ENCODE assay signal across 5 fruit fly cellular contexts in the genomic region with DNA sequence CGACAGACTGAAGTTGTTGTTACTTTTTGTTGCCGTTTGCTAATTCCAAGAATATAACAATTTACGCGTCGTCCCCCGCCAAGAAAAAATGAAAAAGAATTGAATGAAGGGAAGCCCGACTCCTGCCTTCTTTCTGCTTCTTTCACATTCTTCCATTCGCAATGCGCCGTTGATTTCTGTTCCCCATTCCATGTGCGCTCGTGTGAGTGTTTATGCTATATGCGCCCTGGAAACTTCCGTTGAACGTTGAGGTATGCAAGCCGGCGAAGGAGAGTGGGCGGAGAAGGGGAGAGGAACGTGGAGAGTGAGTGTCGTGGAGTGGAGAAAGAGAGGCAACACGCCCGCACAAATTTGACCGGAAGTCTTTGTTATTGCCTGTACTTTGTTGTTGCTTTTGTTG.
TF ChIP-seq lines count a peak whose summit lies in the region.

No protein-coding gene starts in this region.

- no peak for TF ChIP-seq CTCF in whole organism, embryonic (GFP tag; optimal IDR thresholded peaks at IDR 0.05; lab: Kevin White, UChicago)

TF ChIP-seq in whole organism, adult, 20 proteins besides CTCF, POLR2A, EP300 and RAD21:
- TF ChIP-seq CG33017 (tag; optimal IDR thresholded peaks at IDR 0.05; lab: Kevin White, UChicago) (no peak), tj (GFP tag; optimal IDR thresholded peaks at IDR 0.05; lab: Kevin White, UChicago) (no peak), pad (GFP tag; optimal IDR thresholded peaks at IDR 0.05; lab: Kevin White, UChicago) (peak; percentile 98), Clk (GFP tag; optimal IDR thresholded peaks at IDR 0.05; lab: Kevin White, UChicago) (no peak)

TF ChIP-seq in whole organism, embryonic, 481 proteins besides CTCF, POLR2A, EP300 and RAD21 (continues in another document):
- 0 out of 4 replicates have a peak, but pooled peaks have one; percentile 55 for TF ChIP-seq chinmo (GFP tag; IDR thresholded peaks at IDR 0.05; lab: Robert Waterston, UW; ENCODE audit: partially characterized antibody)
- no peak for TF ChIP-seq jing (GFP tag; optimal IDR thresholded peaks at IDR 0.05; lab: Kevin White, UChicago)
- TF ChIP-seq CG14667 (GFP tag; IDR thresholded peaks at IDR 0.05; lab: Robert Waterston, UW) = no peak
- no peak for TF ChIP-seq CG15696 (tag; optimal IDR thresholded peaks at IDR 0.05; lab: Kevin White, UChicago)
- TF ChIP-seq CG4424 (GFP tag; optimal IDR thresholded peaks at IDR 0.05; lab: Kevin White, UChicago) = no peak
- TF ChIP-seq CG12299 (tag; optimal IDR thresholded peaks at IDR 0.05; lab: Kevin White, UChicago) = no peak
- TF ChIP-seq Med (GFP tag; lab: Kevin White, UChicago) = peak; percentile 36
- TF ChIP-seq cg (GFP tag; optimal IDR thresholded peaks at IDR 0.05; lab: Kevin White, UChicago) = peak; percentile 18
- no peak for TF ChIP-seq otp (GFP tag; IDR thresholded peaks at IDR 0.05; lab: Robert Waterston, UW)
- peak; percentile 1 for TF ChIP-seq pros (GFP tag; optimal IDR thresholded peaks at IDR 0.05; lab: Kevin White, UChicago)
- TF ChIP-seq Antp (GFP tag; optimal IDR thresholded peaks at IDR 0.05; lab: Kevin White, UChicago) = no peak
- TF ChIP-seq CG31441 (GFP tag; IDR thresholded peaks at IDR 0.05; lab: Robert Waterston, UW) = no peak
- no peak for TF ChIP-seq ci (GFP tag; IDR thresholded peaks at IDR 0.05; lab: Robert Waterston, UW)
- TF ChIP-seq ase (GFP tag; IDR thresholded peaks at IDR 0.05; lab: Robert Waterston, UW) = no peak
- peak; percentile 88 for TF ChIP-seq aop (GFP tag; IDR thresholded peaks at IDR 0.05; lab: Robert Waterston, UW)
- 0 out of 2 replicates have a peak, but pooled peaks have one; percentile 24 for TF ChIP-seq CG4360 (GFP tag; IDR thresholded peaks at IDR 0.05; lab: Robert Waterston, UW)
- TF ChIP-seq nerfin-1 (tag; optimal IDR thresholded peaks at IDR 0.05; lab: Kevin White, UChicago) = peak; percentile 30
- TF ChIP-seq CG32767 (GFP tag; IDR thresholded peaks at IDR 0.05; lab: Robert Waterston, UW) = no peak
- no peak for TF ChIP-seq Xbp1 (GFP tag; optimal IDR thresholded peaks at IDR 0.05; lab: Kevin White, UChicago)
- peak; percentile 63 for TF ChIP-seq gcm (GFP tag; optimal IDR thresholded peaks at IDR 0.05; lab: Kevin White, UChicago)

TF ChIP-seq in whole organism, prepupa, 60 proteins besides CTCF, POLR2A, EP300 and RAD21:
- TF ChIP-seq CG16779 (tag; optimal IDR thresholded peaks at IDR 0.05; lab: Kevin White, UChicago) (peak; percentile 28), CG6163 (GFP tag; IDR thresholded peaks at IDR 0.05; lab: Robert Waterston, UW) (peak; percentile 73), CG31627 (GFP tag; optimal IDR thresholded peaks at IDR 0.05; lab: Kevin White, UChicago) (no peak), CG8319 (GFP tag; optimal IDR thresholded peaks at IDR 0.05; lab: Kevin White, UChicago) (no peak), CG6276 (GFP tag; optimal IDR thresholded peaks at IDR 0.05; lab: Kevin White, UChicago) (peak; percentile 5), lz (GFP tag; optimal IDR thresholded peaks at IDR 0.05; lab: Kevin White, UChicago) (no peak), fkh (GFP tag; optimal IDR thresholded peaks at IDR 0.05; lab: Kevin White, UChicago) (no peak), salr (GFP tag; optimal IDR thresholded peaks at IDR 0.05; lab: Kevin White, UChicago) (no peak), Sox102F (GFP tag; optimal IDR thresholded peaks at IDR 0.05; lab: Kevin White, UChicago) (peak; percentile 4), CG9139 (GFP tag; optimal IDR thresholded peaks at IDR 0.05; lab: Kevin White, UChicago) (no peak), dsx (GFP tag; optimal IDR thresholded peaks at IDR 0.05; lab: Kevin White, UChicago; ENCODE audit: poor library complexity, severe bottlenecking) (peak; percentile 22), Hr39 (GFP tag; optimal IDR thresholded peaks at IDR 0.05; lab: Kevin White, UChicago) (no peak), fd59A (GFP tag; optimal IDR thresholded peaks at IDR 0.05; lab: Kevin White, UChicago) (no peak), CG4318 (GFP tag; optimal IDR thresholded peaks at IDR 0.05; lab: Kevin White, UChicago) (no peak), Eip75B (GFP tag; optimal IDR thresholded peaks at IDR 0.05; lab: Kevin White, UChicago) (no peak), CG6854 (GFP tag; optimal IDR thresholded peaks at IDR 0.05; lab: Kevin White, UChicago) (peak; percentile 23), Lpt (GFP tag; optimal IDR thresholded peaks at IDR 0.05; lab: Kevin White, UChicago) (peak; percentile 23), Smox (GFP tag; optimal IDR thresholded peaks at IDR 0.05; lab: Kevin White, UChicago) (peak; percentile 8), CG6808 (GFP tag; optimal IDR thresholded peaks at IDR 0.05; lab: Kevin White, UChicago) (peak; percentile 10), ss (GFP tag; optimal IDR thresholded peaks at IDR 0.05; lab: Kevin White, UChicago) (peak; percentile 36 to 40), CG32006 (GFP tag; optimal IDR thresholded peaks at IDR 0.05; lab: Kevin White, UChicago) (no peak), CG3032 (tag; optimal IDR thresholded peaks at IDR 0.05; lab: Kevin White, UChicago) (no peak)
TF ChIP-seq in whole organism, prepupa: peak in this region for 10.

TF ChIP-seq in whole organism, pupa, 21 proteins besides CTCF, POLR2A, EP300 and RAD21:
- TF ChIP-seq CG12605 (GFP tag; IDR thresholded peaks at IDR 0.05; lab: Robert Waterston, UW) (0 out of 2 replicates have a peak, but pooled peaks have one; percentile 15), CG9948 (tag; optimal IDR thresholded peaks at IDR 0.05; lab: Kevin White, UChicago) (no peak), Pif1B (GFP tag; optimal IDR thresholded peaks at IDR 0.05; lab: Kevin White, UChicago) (no peak), CG13204 (GFP tag; optimal IDR thresholded peaks at IDR 0.05; lab: Kevin White, UChicago) (peak; percentile 72), CG8159 (tag; optimal IDR thresholded peaks at IDR 0.05; lab: Kevin White, UChicago) (no peak), fd96Ca (GFP tag; IDR thresholded peaks at IDR 0.05; lab: Robert Waterston, UW) (peak; percentile 48; the same call in 1 of the 3 replicates), Pif1A (GFP tag; optimal IDR thresholded peaks at IDR 0.05; lab: Kevin White, UChicago) (no peak), CG34367 (tag; optimal IDR thresholded peaks at IDR 0.05; lab: Kevin White, UChicago) (no peak), rn (GFP tag; IDR thresholded peaks at IDR 0.05; lab: Robert Waterston, UW) (no peak), EcR (GFP tag; optimal IDR thresholded peaks at IDR 0.05; lab: Kevin White, UChicago) (peak; percentile 55), CG17806 (tag; optimal IDR thresholded peaks at IDR 0.05; lab: Kevin White, UChicago) (no peak), CG4496 (GFP tag; IDR thresholded peaks at IDR 0.05; lab: Robert Waterston, UW) (peak; percentile 16; the same call in 1 of the 3 replicates), Snoo (tag; optimal IDR thresholded peaks at IDR 0.05; lab: Kevin White, UChicago) (no peak), CG8301 (tag; optimal IDR thresholded peaks at IDR 0.05; lab: Kevin White, UChicago) (no peak), CG14655 (GFP tag; optimal IDR thresholded peaks at IDR 0.05; lab: Kevin White, UChicago) (no peak), D1 (tag; optimal IDR thresholded peaks at IDR 0.05; lab: Kevin White, UChicago) (no peak), gl (tag; optimal IDR thresholded peaks at IDR 0.05; lab: Kevin White, UChicago) (peak; percentile 69), CG10348 (GFP tag; IDR thresholded peaks at IDR 0.05; lab: Robert Waterston, UW) (no peak), CG32121 (GFP tag; IDR thresholded peaks at IDR 0.05; lab: Robert Waterston, UW) (no peak)

TF ChIP-seq in whole organism, wandering third instar larva, 38 proteins besides CTCF, POLR2A, EP300 and RAD21 (continues in another document):
- TF ChIP-seq HLH106 (tag; optimal IDR thresholded peaks at IDR 0.05; lab: Kevin White, UChicago) (no peak), dl (GFP tag; optimal IDR thresholded peaks at IDR 0.05; lab: Kevin White, UChicago; ENCODE audit: insufficient read depth in 1 of 2, partially characterized antibody in 2 of 2) (no peak), sage (GFP tag; optimal IDR thresholded peaks at IDR 0.05; lab: Kevin White, UChicago) (no peak), Hnf4 (GFP tag; optimal IDR thresholded peaks at IDR 0.05; lab: Kevin White, UChicago) (no peak), Hr83 (GFP tag; optimal IDR thresholded peaks at IDR 0.05; lab: Kevin White, UChicago; ENCODE audit: poor library complexity, severe bottlenecking) (no peak), Dfd (GFP tag; optimal IDR thresholded peaks at IDR 0.05; lab: Kevin White, UChicago) (no peak), woc (GFP tag; optimal IDR thresholded peaks at IDR 0.05; lab: Kevin White, UChicago) (no peak), Rel (GFP tag; optimal IDR thresholded peaks at IDR 0.05; lab: Kevin White, UChicago) (no peak), Rel (tag; optimal IDR thresholded peaks at IDR 0.05; lab: Kevin White, UChicago) (peak; percentile 17), dsf (GFP tag; optimal IDR thresholded peaks at IDR 0.05; lab: Kevin White, UChicago; ENCODE audit: borderline replicate concordance) (no peak), fru (GFP tag; optimal IDR thresholded peaks at IDR 0.05; lab: Kevin White, UChicago) (peak; percentile 41), Dif (GFP tag; optimal IDR thresholded peaks at IDR 0.05; lab: Kevin White, UChicago; ENCODE audit: partially characterized antibody) (peak; percentile 38), GATAd (GFP tag; optimal IDR thresholded peaks at IDR 0.05; lab: Kevin White, UChicago) (no peak), CrebA (GFP tag; optimal IDR thresholded peaks at IDR 0.05; lab: Kevin White, UChicago; ENCODE audit: borderline replicate concordance) (no peak), Jra (GFP tag; optimal IDR thresholded peaks at IDR 0.05; lab: Kevin White, UChicago) (no peak), OdsH (GFP tag; optimal IDR thresholded peaks at IDR 0.05; lab: Kevin White, UChicago) (no peak), lola (GFP tag; optimal IDR thresholded peaks at IDR 0.05; lab: Kevin White, UChicago) (no peak), psq (GFP tag; optimal IDR thresholded peaks at IDR 0.05; lab: Kevin White, UChicago) (peak; percentile 93), Vsx2 (GFP tag; optimal IDR thresholded peaks at IDR 0.05; lab: Kevin White, UChicago; ENCODE audit: partially characterized antibody) (no peak), ey (GFP tag; optimal IDR thresholded peaks at IDR 0.05; lab: Kevin White, UChicago) (no peak), N (GFP tag; optimal IDR thresholded peaks at IDR 0.05; lab: Kevin White, UChicago) (no peak), h (GFP tag; optimal IDR thresholded peaks at IDR 0.05; lab: Kevin White, UChicago) (no peak), rgr (GFP tag; optimal IDR thresholded peaks at IDR 0.05; lab: Kevin White, UChicago) (no peak), Mio (GFP tag; optimal IDR thresholded peaks at IDR 0.05; lab: Kevin White, UChicago) (no peak), Abd-B (GFP tag; optimal IDR thresholded peaks at IDR 0.05; lab: Kevin White, UChicago) (no peak), sv (GFP tag; optimal IDR thresholded peaks at IDR 0.05; lab: Kevin White, UChicago) (no peak), Sp1 (GFP tag; optimal IDR thresholded peaks at IDR 0.05; lab: Kevin White, UChicago) (peak; percentile 10), tai (GFP tag; optimal IDR thresholded peaks at IDR 0.05; lab: Kevin White, UChicago) (no peak), brk (GFP tag; optimal IDR thresholded peaks at IDR 0.05; lab: Kevin White, UChicago) (no peak)
